Worm (Caenorhabditis elegans) whole organism, late embryonic: ENCODE data around the gene nlp-78.

Source experiments
- dmd-4 ChIP-seq: sonication (generic microtip); optimal IDR thresholded peaks from 2 replicates; lab custom pipeline; 2016; ENCODE audit warnings: borderline replicate concordance, missing genetic modification characterization, missing compliant biosample characterization
- hlh-30 ChIP-seq: sonication (generic microtip); optimal IDR thresholded peaks from 2 replicates; lab custom pipeline; 2017; ENCODE audit warnings: antibody characterized with exemption, missing genetic modification characterization, missing compliant biosample characterization; ENCODE audit not compliant: insufficient read depth
- lin-11 ChIP-seq: fragments of 200-800 bp; sonication (Bioruptor generic); optimal IDR thresholded peaks from 2 replicates; lab custom pipeline; 2018; ENCODE audit warnings: mild to moderate bottlenecking, missing genetic modification characterization, missing compliant biosample characterization
- nfya-1 ChIP-seq: sonication (generic microtip); optimal IDR thresholded peaks from 2 replicates; lab custom pipeline; 2017; ENCODE audit warnings: missing genetic modification characterization, mild to moderate bottlenecking, missing compliant biosample characterization, antibody characterized with exemption, moderate library complexity
- pag-3 ChIP-seq: sonication (generic microtip); optimal IDR thresholded peaks from 2 replicates; lab custom pipeline; 2016; ENCODE audit warnings: missing compliant biosample characterization, missing genetic modification characterization, borderline replicate concordance
- pax-1 ChIP-seq: fragments of 150-350 bp; optimal IDR thresholded peaks from 2 replicates; lab custom pipeline; 2014; ENCODE audit warnings: missing biosample characterization, missing genetic modification characterization
- pha-4 ChIP-seq: fragments of 150-350 bp; optimal IDR thresholded peaks from 2 replicates; lab custom pipeline; 2018; ENCODE audit warnings: missing biosample characterization, missing genetic modification reagents, missing genetic modification characterization
- rnt-1 ChIP-seq: sonication (generic microtip); optimal IDR thresholded peaks from 2 replicates; lab custom pipeline; 2016; ENCODE audit warnings: missing genetic modification characterization, missing compliant biosample characterization
- sox-2 ChIP-seq: fragments of 200-800 bp; sonication (Bioruptor generic); IDR thresholded peaks from 2 replicates; pipeline ENCODE4 v1.3.6; 2022; ENCODE audit warnings: missing genetic modification reagents, missing genetic modification characterization, missing compliant biosample characterization
- unc-55 ChIP-seq: sonication (generic microtip); optimal IDR thresholded peaks from 2 replicates; lab custom pipeline; 2017; ENCODE audit warnings: missing biosample characterization, missing genetic modification reagents, missing genetic modification characterization

DNA sequence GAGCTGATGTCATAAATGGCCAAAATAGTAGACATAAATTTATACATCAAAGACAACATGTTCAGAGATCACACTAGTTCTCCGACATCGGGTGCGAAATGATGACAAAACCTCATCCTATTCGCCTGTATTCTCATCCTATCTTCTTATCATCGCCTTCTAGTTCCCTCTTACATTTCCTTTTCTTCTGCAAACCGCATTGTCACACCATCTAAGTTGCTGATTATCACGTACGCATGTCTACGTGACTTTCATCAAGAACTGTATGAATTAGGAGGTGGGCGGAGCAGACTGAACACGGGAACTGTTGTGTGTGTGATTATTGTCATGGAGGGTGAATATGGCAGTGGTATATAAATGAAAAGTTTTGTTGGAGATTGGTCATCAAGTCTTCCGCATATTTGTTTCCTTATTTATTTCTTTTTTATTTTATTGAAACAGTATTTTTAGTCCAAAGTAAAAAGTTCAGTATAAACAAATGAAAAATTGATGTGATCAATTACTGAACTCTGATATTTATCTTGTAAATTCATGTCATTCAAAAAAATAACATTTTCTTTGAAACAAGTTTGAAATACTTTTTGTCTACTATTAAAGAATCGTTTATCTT, 24.3 kb downstream of the nlp-78 start:
- TF ChIP-seq lin-11 (tag; lab: Kevin White, UChicago) (no peak), rnt-1 (tag; lab: Kevin White, UChicago) (no peak), pax-1 (no peak), dmd-4 (tag; lab: Kevin White, UChicago) (no peak), nfya-1 (tag; lab: Kevin White, UChicago) (no peak), pag-3 (tag; lab: Kevin White, UChicago) (no peak), unc-55 (GFP tag; lab: Kevin White, UChicago) (no peak), sox-2 (GFP tag; lab: Robert Waterston, UW) (no peak), hlh-30 (tag; lab: Kevin White, UChicago) (no peak), pha-4 (tag; lab: Kevin White, UChicago) (no peak)
